Fruit fly (Drosophila melanogaster): ENCODE results near the gene CG9922.

DNA sequence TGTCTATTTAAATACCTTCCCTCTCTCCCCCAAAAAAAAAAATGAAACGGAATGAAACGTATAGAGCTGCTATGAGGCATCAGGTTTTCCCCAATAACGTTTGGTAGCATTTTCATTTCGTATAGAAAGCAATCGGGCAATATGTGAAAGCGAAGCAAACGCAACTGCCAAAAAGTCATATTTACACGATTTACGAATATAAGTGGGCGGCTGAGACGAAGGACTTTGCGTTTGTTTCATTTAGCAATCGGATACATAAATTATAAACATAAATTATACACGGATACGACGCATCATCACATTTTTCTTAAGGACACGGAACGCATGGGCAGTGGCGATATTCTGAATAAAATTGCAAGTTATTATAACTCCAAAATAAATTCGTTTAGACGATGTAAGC, 1.6 kb downstream of the CG9922 start:
- no peak for TF ChIP-seq pan (optimal IDR thresholded peaks at IDR 0.05)
- no peak for TF ChIP-seq CG8478 (optimal IDR thresholded peaks at IDR 0.05)
- TF ChIP-seq usp (GFP tag; optimal IDR thresholded peaks at IDR 0.05), result no peak
- no peak for TF ChIP-seq psq (optimal IDR thresholded peaks at IDR 0.05)
- TF ChIP-seq EcR (GFP tag; optimal IDR thresholded peaks at IDR 0.05), result no peak

Data from whole organism.